Worm (Caenorhabditis elegans): ENCODE data around the gene srx-18.
A peak's percentile ranks its signal among the peaks of the same experiment; 100 is the strongest.

srx-18 gene

ce11 chrV:17798789-17799188 lies at the start of gene srx-18:
TSS of gene srx-18 (minus strand) at chrV:17798889.
- TF ChIP-seq pha-4 (tag; optimal IDR thresholded peaks at IDR 0.05): no peak
- no peak for TF ChIP-seq ceh-43 (GFP tag; optimal IDR thresholded peaks at IDR 0.05)
- no peak for TF ChIP-seq cnd-1 (tag; optimal IDR thresholded peaks at IDR 0.05)
- no peak for TF ChIP-seq nhr-76 (tag; optimal IDR thresholded peaks at IDR 0.05)
- TF ChIP-seq tbx-8 (GFP tag; optimal IDR thresholded peaks at IDR 0.05): no peak
- TF ChIP-seq nhr-12 (tag; optimal IDR thresholded peaks at IDR 0.05): no peak
- TF ChIP-seq ztf-11 (tag; optimal IDR thresholded peaks at IDR 0.05): no peak
- no peak for TF ChIP-seq sptf-1 (tag; optimal IDR thresholded peaks at IDR 0.05)
- TF ChIP-seq mep-1 (tag; optimal IDR thresholded peaks at IDR 0.05): no peak
- TF ChIP-seq zip-8 (tag; optimal IDR thresholded peaks at IDR 0.05): no peak
- TF ChIP-seq sem-2 (GFP tag; optimal IDR thresholded peaks at IDR 0.05): no peak

DNA sequence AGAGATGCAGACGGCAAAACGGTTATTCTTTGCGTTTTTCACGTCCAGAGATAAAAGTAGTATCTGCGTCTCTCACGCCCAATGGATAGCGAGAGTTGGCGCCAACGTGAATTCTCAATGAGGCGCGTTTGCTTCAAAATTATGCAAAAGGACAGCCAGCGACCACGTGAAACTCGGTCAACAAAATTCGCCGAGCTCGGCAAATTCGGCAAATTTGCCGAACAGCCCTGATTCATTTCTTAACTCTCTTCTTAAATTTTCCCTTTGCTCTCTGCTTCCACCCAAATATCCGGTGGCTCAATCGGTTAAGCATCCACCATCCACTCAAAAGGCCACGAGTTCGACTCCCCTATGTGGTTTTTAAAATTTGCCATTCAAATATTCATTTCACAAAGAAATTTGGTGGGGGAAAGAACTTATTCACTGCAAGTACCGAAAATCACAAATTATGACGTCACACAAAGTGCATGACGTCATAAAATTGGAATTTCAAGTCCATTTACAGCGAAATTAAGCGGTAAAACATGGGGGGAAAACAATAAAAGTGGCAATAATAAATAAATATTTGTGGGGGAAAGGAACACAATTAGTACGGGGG lies 46.8 kb upstream of the srx-18 start:
- peak; percentile 100 for TF ChIP-seq zip-8 (tag; optimal IDR thresholded peaks at IDR 0.05)
- TF ChIP-seq drap-1 (GFP tag; optimal IDR thresholded peaks at IDR 0.05): no peak

DNA sequence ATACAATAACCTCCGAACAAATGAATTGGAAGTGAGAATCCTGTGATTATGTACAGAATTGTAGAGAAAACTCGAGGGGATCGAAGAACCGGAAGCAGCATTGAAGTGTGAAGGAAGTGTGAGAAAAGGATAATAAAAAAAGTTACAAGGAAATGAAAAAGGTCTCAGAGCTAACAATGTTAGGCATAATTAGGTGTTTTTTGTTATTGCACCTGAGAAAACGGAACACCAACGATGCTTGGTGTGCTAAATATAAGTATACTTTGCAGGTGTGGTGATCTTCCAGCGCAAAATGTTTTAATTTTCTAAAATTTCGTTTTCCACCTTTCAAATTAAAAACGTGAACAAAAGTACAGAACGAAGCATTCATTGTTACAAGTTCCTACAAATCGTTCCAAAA lies 45.4 kb upstream of the srx-18 start, which contains the start of gene srh-286:
srh-286 (minus strand) TSS at position 101 of the 400 bp plus-strand sequence.
- TF ChIP-seq nhr-12 (tag; optimal IDR thresholded peaks at IDR 0.05) (no peak), zip-8 (tag; optimal IDR thresholded peaks at IDR 0.05) (no peak), hlh-1 (tag; optimal IDR thresholded peaks at IDR 0.05) (no peak), flh-1 (GFP tag; optimal IDR thresholded peaks at IDR 0.05) (no peak), sem-2 (GFP tag; optimal IDR thresholded peaks at IDR 0.05) (no peak), mep-1 (tag; optimal IDR thresholded peaks at IDR 0.05) (no peak), mls-2 (tag; optimal IDR thresholded peaks at IDR 0.05) (no peak), unc-62 (GFP tag; optimal IDR thresholded peaks at IDR 0.05) (no peak), lin-13 (tag; optimal IDR thresholded peaks at IDR 0.05) (no peak), unc-120 (tag; optimal IDR thresholded peaks at IDR 0.05; ENCODE audit: poor library complexity, severe bottlenecking) (no peak), pha-4 (tag; optimal IDR thresholded peaks at IDR 0.05) (no peak), drap-1 (GFP tag; optimal IDR thresholded peaks at IDR 0.05) (no peak), nhr-76 (tag; optimal IDR thresholded peaks at IDR 0.05) (no peak), ceh-43 (GFP tag; optimal IDR thresholded peaks at IDR 0.05) (no peak), lsy-2 (tag; optimal IDR thresholded peaks at IDR 0.05) (no peak), ceh-83 (GFP tag; optimal IDR thresholded peaks at IDR 0.05) (no peak), ceh-39 (tag; optimal IDR thresholded peaks at IDR 0.05) (no peak)

DNA sequence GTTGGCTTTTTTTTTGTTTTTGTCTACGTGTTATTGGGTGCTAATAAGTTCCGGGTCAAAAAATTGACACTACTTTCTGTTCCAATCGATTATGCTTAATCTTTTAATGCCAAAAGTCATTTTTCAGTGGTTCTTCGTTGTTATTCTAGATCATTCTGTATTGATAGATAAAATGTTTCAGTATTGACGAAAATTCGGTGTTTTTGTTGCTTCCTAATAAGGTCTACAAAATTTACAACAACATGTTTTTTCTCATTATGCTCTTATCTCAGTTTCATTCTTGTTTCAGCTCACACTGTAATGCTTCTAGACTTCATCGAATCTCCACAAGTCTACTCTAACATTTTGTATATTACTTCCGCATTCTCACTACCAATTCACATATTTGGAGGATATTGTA lies 32.7 kb upstream of the srx-18 start, which contains the start of gene srh-303:
srh-303 (plus strand) TSS at position 301 of the 400 bp plus-strand sequence.
- no peak for TF ChIP-seq cnd-1 (tag; optimal IDR thresholded peaks at IDR 0.05)
- TF ChIP-seq unc-39 (tag; optimal IDR thresholded peaks at IDR 0.05): no peak
- TF ChIP-seq elt-1 (tag; optimal IDR thresholded peaks at IDR 0.05; ENCODE audit: borderline replicate concordance, insufficient read depth): no peak
- TF ChIP-seq nhr-28 (tag; optimal IDR thresholded peaks at IDR 0.05): no peak
- TF ChIP-seq sem-2 (GFP tag; optimal IDR thresholded peaks at IDR 0.05): no peak
- no peak for TF ChIP-seq mab-5 (tag; optimal IDR thresholded peaks at IDR 0.05)
- no peak for TF ChIP-seq sptf-1 (tag; optimal IDR thresholded peaks at IDR 0.05)
- TF ChIP-seq lin-32 (GFP tag; optimal IDR thresholded peaks at IDR 0.05): no peak
- no peak for TF ChIP-seq ces-1 (GFP tag; optimal IDR thresholded peaks at IDR 0.05)
- no peak for TF ChIP-seq elt-3 (tag; optimal IDR thresholded peaks at IDR 0.05)

- TF ChIP-seq ham-2 (GFP tag; optimal IDR thresholded peaks at IDR 0.05) (no peak), lsy-2 (tag; optimal IDR thresholded peaks at IDR 0.05) (no peak), flh-1 (GFP tag; optimal IDR thresholded peaks at IDR 0.05) (no peak), ceh-43 (GFP tag; optimal IDR thresholded peaks at IDR 0.05) (no peak), unc-120 (tag; optimal IDR thresholded peaks at IDR 0.05; ENCODE audit: poor library complexity, severe bottlenecking) (no peak), ceh-83 (GFP tag; optimal IDR thresholded peaks at IDR 0.05) (no peak), elt-3 (tag; optimal IDR thresholded peaks at IDR 0.05) (no peak), mep-1 (tag; optimal IDR thresholded peaks at IDR 0.05) (no peak), unc-39 (tag; optimal IDR thresholded peaks at IDR 0.05) (no peak), snpc-4 (tag; optimal IDR thresholded peaks at IDR 0.05) (no peak), lin-32 (GFP tag; optimal IDR thresholded peaks at IDR 0.05) (no peak), pha-4 (tag; optimal IDR thresholded peaks at IDR 0.05) (no peak), drap-1 (GFP tag; optimal IDR thresholded peaks at IDR 0.05) (no peak), zip-8 (tag; optimal IDR thresholded peaks at IDR 0.05) (no peak), hlh-1 (tag; optimal IDR thresholded peaks at IDR 0.05) (no peak), ceh-39 (tag; optimal IDR thresholded peaks at IDR 0.05) (no peak), mls-2 (tag; optimal IDR thresholded peaks at IDR 0.05) (no peak), unc-62 (GFP tag; optimal IDR thresholded peaks at IDR 0.05) (no peak)
Observed at ce11 chrV:17828310-17828709, 29.6 kb upstream of the srx-18 start, which contains the start of gene srh-304. TSS of gene srh-304 (plus strand) at chrV:17828610.
